Worm (Caenorhabditis elegans): Measurements from ENCODE around the gene T16G12.6.

- no peak for TF ChIP-seq ref-1 (GFP tag; conservative IDR thresholded peaks at IDR 0.05)
- TF ChIP-seq med-1 (GFP tag; optimal IDR thresholded peaks at IDR 0.05; ENCODE audit: insufficient read depth) = no peak
- TF ChIP-seq T22C8.4 (GFP tag; IDR thresholded peaks at IDR 0.05) = 0 out of 2 replicates have a peak, but pooled peaks have one; percentile 43
- TF ChIP-seq ztf-29 (GFP tag; IDR thresholded peaks at IDR 0.05) = 0 out of 2 replicates have a peak, but pooled peaks have one; percentile 6
- peak; percentile 64; the same call in 1 of the 2 replicates for TF ChIP-seq flt-1 (GFP tag; IDR thresholded peaks at IDR 0.05)
Observed at ce11 chrIII:10096525-10096972, 27.2 kb downstream of the T16G12.6 start.

All from whole organism, midembryonic.